Fruit fly (Drosophila melanogaster) whole organism, prepupa: ENCODE data around the gene BBIP1.

Experiments
- CG10669 ChIP-seq: fragments of 200-800 bp; sonication (Bioruptor generic); optimal IDR thresholded peaks from 3 replicates; lab custom pipeline; 2018; ENCODE audit warnings: missing biosample characterization, mild to moderate bottlenecking, missing genetic modification characterization, moderate library complexity
- CG11294 ChIP-seq: fragments of 200-800 bp; sonication (Bioruptor generic); IDR thresholded peaks from 2 replicates; pipeline ENCODE4 v1.3.6; 2022; ENCODE audit warnings: missing biosample characterization, missing genetic modification characterization
- CG11762 ChIP-seq: fragments of 200-800 bp; sonication (Bioruptor generic); optimal IDR thresholded peaks from 3 replicates; lab custom pipeline; 2016; ENCODE audit warnings: missing biosample characterization, missing genetic modification characterization; ENCODE audit not compliant: insufficient read depth
- CG11902 ChIP-seq: fragments of 200-800 bp; sonication (Bioruptor generic); optimal IDR thresholded peaks from 3 replicates; lab custom pipeline; 2016; ENCODE audit warnings: missing biosample characterization, missing genetic modification characterization
- CG15336 ChIP-seq: fragments of 200-800 bp; sonication (Bioruptor generic); IDR thresholded peaks from 2 replicates; pipeline ENCODE4 v1.3.6; 2022; ENCODE audit warnings: missing biosample characterization, missing genetic modification characterization
- CG1621 ChIP-seq: fragments of 200-800 bp; sonication (Bioruptor generic); optimal IDR thresholded peaks from 3 replicates; lab custom pipeline; 2018; ENCODE audit warnings: missing biosample characterization, mild to moderate bottlenecking, missing genetic modification characterization
- CG16779 ChIP-seq: fragments of 200-800 bp; sonication (Bioruptor generic); optimal IDR thresholded peaks from 3 replicates; lab custom pipeline; 2017; ENCODE audit warnings: missing biosample characterization, mild to moderate bottlenecking, missing genetic modification characterization
- CG3032 ChIP-seq: fragments of 200-800 bp; optimal IDR thresholded peaks from 2 replicates; lab custom pipeline; 2019; ENCODE audit warnings: missing biosample characterization, mild to moderate bottlenecking, missing genetic modification characterization, moderate library complexity
- CG31627 ChIP-seq: fragments of 200-800 bp; sonication (Bioruptor generic); optimal IDR thresholded peaks from 3 replicates; lab custom pipeline; 2016; ENCODE audit warnings: missing biosample characterization, missing genetic modification characterization
- CG34406 ChIP-seq: fragments of 200-800 bp; sonication (Bioruptor generic); optimal IDR thresholded peaks from 3 replicates; lab custom pipeline; 2016; ENCODE audit warnings: missing biosample characterization, missing genetic modification characterization
- CG3919 ChIP-seq: fragments of 200-800 bp; sonication (Bioruptor generic); optimal IDR thresholded peaks from 3 replicates; lab custom pipeline; 2016; ENCODE audit warnings: missing biosample characterization, missing genetic modification characterization
- CG4318 ChIP-seq: fragments of 200-800 bp; sonication (Bioruptor generic); optimal IDR thresholded peaks from 3 replicates; lab custom pipeline; 2017; ENCODE audit warnings: missing biosample characterization, mild to moderate bottlenecking, missing genetic modification characterization
- CG6163 ChIP-seq: fragments of 200-800 bp; sonication (Bioruptor generic); IDR thresholded peaks from 3 replicates; pipeline ENCODE4 v1.3.6; 2022; ENCODE audit warnings: missing biosample characterization, missing genetic modification characterization
- CG6276 ChIP-seq: fragments of 200-800 bp; sonication (Bioruptor generic); optimal IDR thresholded peaks from 2 replicates; lab custom pipeline; 2017; ENCODE audit warnings: missing biosample characterization, mild to moderate bottlenecking, missing genetic modification characterization
- CG6854 ChIP-seq: fragments of 200-800 bp; sonication (Bioruptor generic); optimal IDR thresholded peaks from 2 replicates; lab custom pipeline; 2017; ENCODE audit warnings: missing biosample characterization, mild to moderate bottlenecking, missing genetic modification characterization
- CG8119 ChIP-seq: fragments of 200-800 bp; sonication (Bioruptor generic); IDR thresholded peaks from 3 replicates; pipeline ENCODE4 v1.3.6; 2022; ENCODE audit warnings: missing biosample characterization, missing genetic modification characterization
- CG9139 ChIP-seq: fragments of 200-800 bp; sonication (Bioruptor generic); optimal IDR thresholded peaks from 3 replicates; lab custom pipeline; 2017; ENCODE audit warnings: missing biosample characterization, mild to moderate bottlenecking, missing genetic modification characterization
- Eip75B ChIP-seq: fragments of 200-800 bp; sonication (Bioruptor generic); optimal IDR thresholded peaks from 3 replicates; lab custom pipeline; 2016; ENCODE audit warnings: missing biosample characterization, missing genetic modification characterization
- Eip78C ChIP-seq: fragments of 200-800 bp; sonication (Bioruptor generic); peaks from one replicate; lab custom pipeline; 2016; ENCODE audit warnings: missing biosample characterization, missing genetic modification characterization
- Gug ChIP-seq: fragments of 200-800 bp; sonication (Bioruptor generic); IDR thresholded peaks from 2 replicates; pipeline ENCODE4 v1.3.6; 2022; ENCODE audit warnings: missing biosample characterization, missing genetic modification characterization
- Hr39 ChIP-seq: fragments of 200-800 bp; sonication (Bioruptor generic); optimal IDR thresholded peaks from 2 replicates; lab custom pipeline; 2016; ENCODE audit warnings: missing biosample characterization, missing genetic modification characterization
- Hr4 ChIP-seq: fragments of 200-800 bp; sonication (Bioruptor generic); optimal IDR thresholded peaks from 3 replicates; lab custom pipeline; 2016; ENCODE audit warnings: missing biosample characterization, missing genetic modification characterization
- Met ChIP-seq: fragments of 200-800 bp; sonication (Bioruptor generic); optimal IDR thresholded peaks from 3 replicates; lab custom pipeline; 2016; ENCODE audit warnings: missing biosample characterization, missing genetic modification characterization
- Sox102F ChIP-seq: fragments of 200-800 bp; sonication (Bioruptor generic); optimal IDR thresholded peaks from 2 replicates; lab custom pipeline; 2016; ENCODE audit warnings: missing biosample characterization, mild to moderate bottlenecking, missing genetic modification characterization
- achi ChIP-seq: fragments of 200-800 bp; sonication (Bioruptor generic); optimal IDR thresholded peaks from 3 replicates; lab custom pipeline; 2016; ENCODE audit warnings: missing biosample characterization, missing genetic modification characterization
- cyc ChIP-seq: fragments of 200-800 bp; sonication (Bioruptor generic); optimal IDR thresholded peaks from 3 replicates; lab custom pipeline; 2016; ENCODE audit warnings: missing biosample characterization, missing genetic modification characterization
- dac ChIP-seq: fragments of 200-800 bp; sonication (Bioruptor generic); optimal IDR thresholded peaks from 2 replicates; lab custom pipeline; 2017; ENCODE audit warnings: missing biosample characterization, mild to moderate bottlenecking, missing genetic modification characterization
- dsx ChIP-seq: fragments of 200-800 bp; optimal IDR thresholded peaks from 3 replicates; lab custom pipeline; 2019; ENCODE audit warnings: missing biosample characterization, mild to moderate bottlenecking, missing genetic modification characterization, moderate library complexity; ENCODE audit not compliant: poor library complexity, severe bottlenecking
- eg ChIP-seq: fragments of 200-800 bp; sonication (Bioruptor generic); IDR thresholded peaks from 3 replicates; pipeline ENCODE4 v1.3.6; 2022; ENCODE audit warnings: missing biosample characterization, missing genetic modification characterization
- esn ChIP-seq: fragments of 200-800 bp; sonication (Bioruptor generic); optimal IDR thresholded peaks from 2 replicates; lab custom pipeline; 2016; ENCODE audit warnings: missing biosample characterization, mild to moderate bottlenecking, missing genetic modification characterization, moderate library complexity
- fd59A ChIP-seq: fragments of 200-800 bp; sonication (Bioruptor generic); optimal IDR thresholded peaks from 2 replicates; lab custom pipeline; 2017; ENCODE audit warnings: missing biosample characterization, mild to moderate bottlenecking, missing genetic modification characterization, missing genetic modification reagents
- fd85E ChIP-seq: fragments of 200-800 bp; sonication (Bioruptor generic); optimal IDR thresholded peaks from 3 replicates; lab custom pipeline; 2016; ENCODE audit warnings: missing biosample characterization, missing genetic modification characterization
- fkh ChIP-seq: fragments of 200-800 bp; sonication (Bioruptor generic); optimal IDR thresholded peaks from 3 replicates; lab custom pipeline; 2017; ENCODE audit warnings: missing biosample characterization, mild to moderate bottlenecking, missing genetic modification characterization, moderate library complexity
- lz ChIP-seq: fragments of 200-800 bp; sonication (Bioruptor generic); optimal IDR thresholded peaks from 3 replicates; lab custom pipeline; 2016; ENCODE audit warnings: missing biosample characterization, missing genetic modification characterization
- net ChIP-seq: fragments of 200-800 bp; sonication (Bioruptor generic); optimal IDR thresholded peaks from 3 replicates; lab custom pipeline; 2016; ENCODE audit warnings: missing biosample characterization, missing genetic modification characterization
- pdm3 ChIP-seq: fragments of 200-800 bp; sonication (Bioruptor generic); optimal IDR thresholded peaks from 3 replicates; lab custom pipeline; 2016; ENCODE audit warnings: missing biosample characterization, missing genetic modification characterization
- salr ChIP-seq, 2 experiments: fragments of 200-800 bp; sonication (Bioruptor generic); optimal IDR thresholded peaks; 3 replicates each; lab custom pipeline; 2016 to 2018; ENCODE audit warnings: missing biosample characterization in 2 of 2, missing genetic modification characterization in 2 of 2, mild to moderate bottlenecking in 1 of 2
- spab ChIP-seq: fragments of 200-800 bp; sonication (Bioruptor generic); optimal IDR thresholded peaks from 2 replicates; lab custom pipeline; 2017; ENCODE audit warnings: missing biosample characterization, mild to moderate bottlenecking, missing genetic modification characterization, missing genetic modification reagents
- ss ChIP-seq, 2 experiments: fragments of 200-800 bp; sonication (Bioruptor generic); optimal IDR thresholded peaks; 2 replicates in 1 of 2; 3 replicates in 1 of 2; lab custom pipeline; 2017 to 2018; ENCODE audit warnings: mild to moderate bottlenecking in 2 of 2, missing biosample characterization in 2 of 2, missing genetic modification characterization in 2 of 2, moderate library complexity in 1 of 2
- svp ChIP-seq: fragments of 200-800 bp; sonication (Bioruptor generic); peaks from one replicate; lab custom pipeline; 2016; ENCODE audit warnings: missing biosample characterization, missing genetic modification characterization
- topi ChIP-seq: fragments of 200-800 bp; sonication (Bioruptor generic); optimal IDR thresholded peaks from 3 replicates; lab custom pipeline; 2016; ENCODE audit warnings: missing biosample characterization, missing genetic modification characterization
- vri ChIP-seq: fragments of 200-800 bp; sonication (Bioruptor generic); optimal IDR thresholded peaks from 3 replicates; lab custom pipeline; 2016; ENCODE audit warnings: missing biosample characterization, mild to moderate bottlenecking, missing genetic modification characterization

BBIP1 gene

dm6 chr3R:9393542-9394025, 10.6 kb upstream of the BBIP1 start (continued):
- TF ChIP-seq ss (GFP tag; optimal IDR thresholded peaks at IDR 0.05; lab: Kevin White, UChicago) (peak; percentile 97 to 98), Gug (peak; percentile 95), spab (GFP tag; lab: Kevin White, UChicago) (peak; percentile 96), CG10669 (GFP tag; lab: Kevin White, UChicago) (peak; percentile 96), eg (GFP tag; lab: Robert Waterston, UW) (peak; percentile 95), dsx (GFP tag; lab: Kevin White, UChicago) (peak; percentile 96), Met (GFP tag; lab: Kevin White, UChicago) (peak; percentile 94), fd59A (GFP tag; lab: Kevin White, UChicago) (peak; percentile 97), CG3032 (peak; percentile 98), fd85E (GFP tag; lab: Kevin White, UChicago) (peak; percentile 81), achi (GFP tag; lab: Kevin White, UChicago) (peak; percentile 95), net (peak; percentile 93)

DNA sequence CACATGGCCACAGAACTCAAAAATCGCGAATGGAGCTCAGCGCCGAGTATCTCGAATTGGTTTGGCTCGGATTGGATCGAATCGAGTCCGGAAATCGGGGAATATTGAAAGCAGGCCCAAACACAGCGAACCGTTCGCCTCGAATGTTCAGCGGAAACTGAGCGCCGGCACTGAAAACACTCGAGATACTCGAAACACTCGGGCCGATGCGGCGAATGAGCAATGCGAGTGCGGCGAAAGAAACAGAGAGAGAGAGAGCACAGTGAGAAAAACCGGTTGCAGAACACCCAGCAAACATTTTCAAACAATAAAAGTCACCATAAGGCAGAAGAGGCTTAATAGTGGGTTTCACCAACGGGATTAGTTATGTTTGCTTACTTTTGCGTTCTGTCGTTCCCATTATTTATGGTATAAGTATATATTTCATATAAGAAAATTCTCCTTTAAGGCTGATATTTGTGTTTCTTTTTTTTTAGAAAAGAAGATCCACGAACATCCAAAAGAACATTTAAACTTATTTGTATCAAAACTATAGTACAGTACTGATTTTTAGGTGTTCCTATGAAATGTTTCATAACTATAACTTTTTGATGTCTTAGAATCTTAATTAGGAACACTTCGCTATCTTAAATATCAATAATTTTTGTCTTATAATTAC, 9.7 kb upstream of the BBIP1 start, which contains the start of gene FER:
Gene FER (minus strand): TSS at position 162 of the 658 bp plus-strand sequence.
- TF ChIP-seq Hr4 (peak; percentile 28), CG16779 (tag; lab: Kevin White, UChicago) (peak; percentile 34), spab (GFP tag; lab: Kevin White, UChicago) (peak; percentile 16), pdm3 (GFP tag; lab: Kevin White, UChicago) (no peak), CG34406 (no peak), CG6854 (GFP tag; lab: Kevin White, UChicago) (peak; percentile 83), eg (GFP tag; lab: Robert Waterston, UW) (peak; percentile 71; the same call in 2 of the 3 replicates), CG3919 (peak; percentile 35), CG8119 (GFP tag; lab: Robert Waterston, UW) (peak; percentile 35; the same call in 1 of the 3 replicates), esn (GFP tag; lab: Kevin White, UChicago) (peak; percentile 17), CG11902 (no peak), fkh (peak; percentile 33), CG4318 (GFP tag; lab: Kevin White, UChicago) (no peak), Gug (no peak), Eip75B (peak; percentile 5), fd59A (GFP tag; lab: Kevin White, UChicago) (no peak), CG1621 (tag; lab: Kevin White, UChicago) (peak; percentile 63), CG6276 (peak; percentile 8), CG9139 (GFP tag; lab: Kevin White, UChicago) (peak; percentile 58), vri (GFP tag; lab: Kevin White, UChicago) (peak; percentile 51), svp (peak; percentile 65), dsx (GFP tag; lab: Kevin White, UChicago) (peak; percentile 39), achi (GFP tag; lab: Kevin White, UChicago) (peak; percentile 8), dac (no peak), CG11294 (GFP tag; lab: Robert Waterston, UW) (no peak), CG31627 (GFP tag; lab: Kevin White, UChicago) (no peak), salr (GFP tag; optimal IDR thresholded peaks at IDR 0.05; lab: Kevin White, UChicago) (no peak), cyc (GFP tag; lab: Kevin White, UChicago) (peak; percentile 17), topi (GFP tag; lab: Kevin White, UChicago) (peak; percentile 18), ss (GFP tag; optimal IDR thresholded peaks at IDR 0.05; lab: Kevin White, UChicago) (peak; percentile 9 to 59), CG15336 (peak; percentile 48; the same call in 1 of the 2 replicates), Eip78C (GFP tag; lab: Kevin White, UChicago) (peak; percentile 67), lz (GFP tag; lab: Kevin White, UChicago) (peak; percentile 6), CG11762 (GFP tag; lab: Kevin White, UChicago) (no peak), Hr39 (GFP tag; lab: Kevin White, UChicago) (no peak), CG3032 (peak; percentile 25), Sox102F (GFP tag; lab: Kevin White, UChicago) (peak; percentile 13), net (no peak), CG6163 (GFP tag; lab: Robert Waterston, UW) (peak; percentile 71)
